Worm (Caenorhabditis elegans) whole organism, young adult: ENCODE data around the gene B0454.26.

Experiments
- D2030.7 ChIP-seq: fragments of 200-800 bp; sonication (Bioruptor generic); IDR thresholded peaks from 2 replicates; pipeline ENCODE4 v1.3.6; 2022; ENCODE audit warnings: missing genetic modification reagents, missing genetic modification characterization, missing compliant biosample characterization
- F37B4.10 ChIP-seq: fragments of 200-800 bp; sonication (Bioruptor generic); IDR thresholded peaks from 2 replicates; pipeline ENCODE4 v1.3.6; 2022; ENCODE audit warnings: missing genetic modification characterization, missing compliant biosample characterization
- F49E8.2 ChIP-seq: sonication (generic microtip); optimal IDR thresholded peaks from 3 replicates; lab custom pipeline; 2017; ENCODE audit warnings: missing genetic modification characterization, mild to moderate bottlenecking, missing compliant biosample characterization, antibody characterized with exemption, moderate library complexity; ENCODE audit not compliant: insufficient read depth
- T26A5.8 ChIP-seq: sonication (generic microtip); optimal IDR thresholded peaks from 2 replicates; lab custom pipeline; 2016; ENCODE audit warnings: missing genetic modification characterization, missing compliant biosample characterization
- Y56A3A.18 ChIP-seq: fragments of 200-800 bp; sonication (Bioruptor generic); IDR thresholded peaks from 2 replicates; pipeline ENCODE4 v1.3.6; 2022; ENCODE audit warnings: missing genetic modification reagents, missing genetic modification characterization, missing compliant biosample characterization
- bed-2 ChIP-seq: fragments of 200-800 bp; sonication (Bioruptor generic); IDR thresholded peaks from 2 replicates; pipeline ENCODE4 v1.3.6; 2022; ENCODE audit warnings: missing genetic modification reagents, missing genetic modification characterization, missing compliant biosample characterization
- cebp-1 ChIP-seq, 2 experiments: fragments of 200-800 bp in 1 of 2; sonication (Bioruptor generic) in 1 of 2; sonication (generic microtip) in 1 of 2; IDR thresholded peaks in 1 of 2; optimal IDR thresholded peaks in 1 of 2; 2 replicates each; pipeline versions ENCODE4 v1.3.6 to Lab custom; 2017 to 2022; ENCODE audit warnings: missing compliant biosample characterization in 2 of 2, missing genetic modification characterization in 2 of 2, mild to moderate bottlenecking in 1 of 2, missing genetic modification reagents in 1 of 2, moderate library complexity in 1 of 2
- ceh-40 ChIP-seq: fragments of 200-800 bp; sonication (Bioruptor generic); IDR thresholded peaks from 2 replicates; pipeline ENCODE4 v1.3.6; 2022; ENCODE audit warnings: missing genetic modification characterization, missing compliant biosample characterization
- ceh-79 ChIP-seq: sonication (generic microtip); optimal IDR thresholded peaks from 2 replicates; lab custom pipeline; 2017; ENCODE audit warnings: mild to moderate bottlenecking, missing genetic modification characterization, missing compliant biosample characterization
- ceh-91 ChIP-seq: fragments of 200-800 bp; sonication (Bioruptor generic); IDR thresholded peaks from 2 replicates; pipeline ENCODE4 v1.3.6; 2022; ENCODE audit warnings: missing genetic modification reagents, missing genetic modification characterization, missing compliant biosample characterization
- dpl-1 ChIP-seq: fragments of 150-350 bp; optimal IDR thresholded peaks from 2 replicates; lab custom pipeline; 2014; ENCODE audit warnings: missing biosample characterization, missing genetic modification reagents, missing genetic modification characterization
- efl-1 ChIP-seq: fragments of 150-350 bp; optimal IDR thresholded peaks from 2 replicates; lab custom pipeline; 2014; ENCODE audit warnings: missing biosample characterization, missing genetic modification reagents, missing genetic modification characterization
- egl-18 ChIP-seq: fragments of 200-800 bp; sonication (Bioruptor generic); IDR thresholded peaks from 2 replicates; pipeline ENCODE4 v1.3.6; 2022; ENCODE audit warnings: missing genetic modification reagents, missing genetic modification characterization, missing compliant biosample characterization
- ets-4 ChIP-seq: fragments of 200-800 bp; sonication (Bioruptor generic); optimal IDR thresholded peaks from 2 replicates; lab custom pipeline; 2018; ENCODE audit warnings: mild to moderate bottlenecking, missing genetic modification characterization, missing compliant biosample characterization
- gei-17 ChIP-seq: fragments of 200-800 bp; sonication (Bioruptor generic); optimal IDR thresholded peaks from 2 replicates; lab custom pipeline; 2018; ENCODE audit warnings: mild to moderate bottlenecking, missing genetic modification characterization, missing compliant biosample characterization
- hlh-26 ChIP-seq: fragments of 200-800 bp; sonication (Bioruptor generic); conservative IDR thresholded peaks from 2 replicates; pipeline ENCODE4 v1.3.6; 2022; ENCODE audit warnings: missing genetic modification reagents, missing genetic modification characterization, missing compliant biosample characterization
- hmg-1.2 ChIP-seq: fragments of 200-800 bp; sonication (Bioruptor generic); IDR thresholded peaks from 2 replicates; pipeline ENCODE4 v1.3.6; 2022; ENCODE audit warnings: missing genetic modification reagents, missing genetic modification characterization, missing compliant biosample characterization
- lin-26 ChIP-seq: fragments of 200-800 bp; sonication (Bioruptor generic); IDR thresholded peaks from 2 replicates; pipeline ENCODE4 v1.3.6; 2022; ENCODE audit warnings: missing genetic modification reagents, missing genetic modification characterization, missing compliant biosample characterization
- lin-35 ChIP-seq, 3 experiments: fragments of 150-350 bp in 2 of 3; sonication (generic microtip) in 1 of 3; optimal IDR thresholded peaks; 2 replicates each; lab custom pipeline; 2014 to 2018; ENCODE audit warnings: missing biosample characterization in 3 of 3, missing genetic modification characterization in 3 of 3, missing genetic modification reagents in 3 of 3
- lin-54 ChIP-seq: fragments of 200-800 bp; sonication (Bioruptor generic); optimal IDR thresholded peaks from 2 replicates; lab custom pipeline; 2018; ENCODE audit warnings: mild to moderate bottlenecking, missing genetic modification characterization, missing compliant biosample characterization
- lsl-1 ChIP-seq: fragments of 200-800 bp; sonication (Bioruptor generic); optimal IDR thresholded peaks from 2 replicates; lab custom pipeline; 2018; ENCODE audit warnings: mild to moderate bottlenecking, missing genetic modification characterization, moderate library complexity, missing compliant biosample characterization
- lsy-27 ChIP-seq: sonication (generic microtip); optimal IDR thresholded peaks from 2 replicates; lab custom pipeline; 2017; ENCODE audit warnings: missing genetic modification characterization, mild to moderate bottlenecking, missing compliant biosample characterization, antibody characterized with exemption, missing genotype, borderline replicate concordance; ENCODE audit not compliant: insufficient read depth
- madf-10 ChIP-seq: sonication (generic microtip); optimal IDR thresholded peaks from 2 replicates; lab custom pipeline; 2016; ENCODE audit warnings: mild to moderate bottlenecking, missing genetic modification characterization, missing compliant biosample characterization
- madf-3 ChIP-seq: fragments of 200-800 bp; sonication (Bioruptor generic); IDR thresholded peaks from 2 replicates; pipeline ENCODE4 v1.3.6; 2022; ENCODE audit warnings: missing genetic modification reagents, missing genetic modification characterization, missing compliant biosample characterization
- madf-6 ChIP-seq: fragments of 200-800 bp; sonication (Bioruptor generic); IDR thresholded peaks from 2 replicates; pipeline ENCODE4 v1.3.6; 2022; ENCODE audit warnings: missing genetic modification reagents, missing genetic modification characterization, missing compliant biosample characterization
- mel-28 ChIP-seq: sonication (generic microtip); optimal IDR thresholded peaks from 2 replicates; lab custom pipeline; 2016; ENCODE audit warnings: borderline replicate concordance, mild to moderate bottlenecking, missing genetic modification characterization, missing compliant biosample characterization
- mxl-1 ChIP-seq: sonication (generic microtip); optimal IDR thresholded peaks from 2 replicates; lab custom pipeline; 2016; ENCODE audit warnings: missing genetic modification characterization, missing compliant biosample characterization
- nfyb-1 ChIP-seq: fragments of 200-800 bp; sonication (Bioruptor generic); IDR thresholded peaks from 2 replicates; pipeline ENCODE4 v1.3.6; 2022; ENCODE audit warnings: missing genetic modification reagents, missing genetic modification characterization, missing compliant biosample characterization
- nhr-80 ChIP-seq: sonication (generic microtip); optimal IDR thresholded peaks from 2 replicates; lab custom pipeline; 2016; ENCODE audit warnings: missing genetic modification characterization, missing compliant biosample characterization
- pbrm-1 ChIP-seq: fragments of 200-800 bp; sonication (Bioruptor generic); IDR thresholded peaks from 2 replicates; pipeline ENCODE4 v1.3.6; 2022; ENCODE audit warnings: missing genetic modification reagents, missing genetic modification characterization, missing compliant biosample characterization
- rec-8 ChIP-seq, 2 experiments: sonication (generic microtip); optimal IDR thresholded peaks; 2 replicates each; lab custom pipeline; 2016; ENCODE audit warnings: mild to moderate bottlenecking in 2 of 2, missing genetic modification characterization in 2 of 2, missing genetic modification reagents in 2 of 2, missing genotype in 2 of 2, missing biosample characterization in 1 of 2, missing compliant biosample characterization in 1 of 2, moderate library complexity in 1 of 2
- repo-1 ChIP-seq: sonication (generic microtip); optimal IDR thresholded peaks from 2 replicates; lab custom pipeline; 2017; ENCODE audit warnings: mild to moderate bottlenecking, missing genetic modification characterization, missing compliant biosample characterization
- rpc-1 ChIP-seq, 2 experiments: fragments of 150-350 bp in 1 of 2; sonication (generic microtip) in 1 of 2; optimal IDR thresholded peaks; 2 replicates each; lab custom pipeline; 2014 to 2018; ENCODE audit warnings: missing biosample characterization in 1 of 2, missing genetic modification characterization in 1 of 2, missing genetic modification reagents in 1 of 2, missing genotype in 1 of 2
- sea-2 ChIP-seq: fragments of 200-800 bp; sonication (Bioruptor generic); IDR thresholded peaks from 2 replicates; pipeline ENCODE4 v1.3.6; 2022; ENCODE audit warnings: missing genetic modification characterization, missing compliant biosample characterization
- snpc-4 ChIP-seq, 5 experiments: fragments of 150-350 bp in 1 of 5; sonication (generic microtip) in 4 of 5; optimal IDR thresholded peaks; 2 replicates each; lab custom pipeline; 2014 to 2018; ENCODE audit warnings: missing genetic modification characterization in 5 of 5, missing biosample characterization in 3 of 5, antibody characterized with exemption in 2 of 5, mild to moderate bottlenecking in 2 of 5, missing compliant biosample characterization in 2 of 5, missing genotype in 2 of 5, moderate library complexity in 2 of 5, missing genetic modification reagents in 1 of 5
- tlf-1 ChIP-seq: fragments of 200-800 bp; sonication (Bioruptor generic); optimal IDR thresholded peaks from 2 replicates; lab custom pipeline; 2018; ENCODE audit warnings: mild to moderate bottlenecking, missing genetic modification characterization, missing compliant biosample characterization
- xnd-1 ChIP-seq: sonication (generic microtip); optimal IDR thresholded peaks from 2 replicates; lab custom pipeline; 2016; ENCODE audit warnings: missing genotype, missing genetic modification reagents, missing genetic modification characterization, missing compliant biosample characterization
- zfh-2 ChIP-seq: fragments of 200-800 bp; sonication (Bioruptor generic); conservative IDR thresholded peaks from 2 replicates; pipeline ENCODE4 v1.3.6; 2022; ENCODE audit warnings: missing genetic modification reagents, missing genetic modification characterization, missing compliant biosample characterization
- zim-3 ChIP-seq: sonication (generic microtip); optimal IDR thresholded peaks from 2 replicates; lab custom pipeline; 2017; ENCODE audit warnings: mild to moderate bottlenecking, missing genetic modification characterization, moderate library complexity, missing compliant biosample characterization
- ztf-18 ChIP-seq: sonication (generic microtip); optimal IDR thresholded peaks from 2 replicates; lab custom pipeline; 2016; ENCODE audit warnings: missing genotype, mild to moderate bottlenecking, missing genetic modification characterization, missing compliant biosample characterization

B0454.26 gene

ce11 chrII:3038453-3038909, at the start of gene B0454.26, which contains the start of gene B0454.5:
B0454.26 (minus strand) TSS chrII:3038553.
B0454.5 (plus strand) TSS chrII:3038859.
- no peak for TF ChIP-seq lin-26 (GFP tag; lab: Robert Waterston, UW)
- TF ChIP-seq F37B4.10, result 0 out of 2 replicates have a peak, but pooled peaks have one; percentile 50
- no peak for TF ChIP-seq ets-4 (GFP tag; lab: Kevin White, UChicago)
- peak; percentile 28 for TF ChIP-seq ztf-18 (tag; lab: Kevin White, UChicago)

DNA sequence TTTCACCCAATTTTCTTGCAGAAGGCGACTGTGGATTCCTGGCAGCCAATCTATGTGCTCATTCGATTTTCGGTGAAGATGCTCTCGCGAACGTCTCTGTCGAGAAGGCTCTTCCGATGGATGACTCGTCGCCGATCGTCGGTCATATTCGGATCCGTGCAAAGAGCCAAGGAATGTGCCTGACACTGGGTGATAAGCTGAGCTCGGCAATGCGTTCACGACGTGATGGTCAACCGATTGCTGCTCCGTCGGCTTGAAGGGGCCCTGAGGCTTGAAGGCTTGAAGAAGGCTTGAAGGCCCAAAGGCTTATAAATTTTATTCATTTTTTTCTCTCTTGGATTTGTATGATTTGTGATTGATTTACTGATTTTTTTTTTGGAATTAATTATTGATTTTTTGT, 48.8 kb upstream of the B0454.26 start:
- no peak for TF ChIP-seq rpc-1 (optimal IDR thresholded peaks at IDR 0.05; lab: Kevin White, UChicago)
- TF ChIP-seq rpc-1 (tag; optimal IDR thresholded peaks at IDR 0.05; lab: Kevin White, UChicago), result no peak
- TF ChIP-seq ceh-40 (GFP tag; lab: Robert Waterston, UW), result no peak
- TF ChIP-seq zfh-2 (GFP tag; lab: Robert Waterston, UW), result peak; percentile 67

ce11 chrII:3078496-3078895, 40.1 kb upstream of the B0454.26 start, which contains the start of gene copb-1:
copb-1 (plus strand) TSS chrII:3078796.
- no peak for TF ChIP-seq pbrm-1 (GFP tag; lab: Robert Waterston, UW)

DNA sequence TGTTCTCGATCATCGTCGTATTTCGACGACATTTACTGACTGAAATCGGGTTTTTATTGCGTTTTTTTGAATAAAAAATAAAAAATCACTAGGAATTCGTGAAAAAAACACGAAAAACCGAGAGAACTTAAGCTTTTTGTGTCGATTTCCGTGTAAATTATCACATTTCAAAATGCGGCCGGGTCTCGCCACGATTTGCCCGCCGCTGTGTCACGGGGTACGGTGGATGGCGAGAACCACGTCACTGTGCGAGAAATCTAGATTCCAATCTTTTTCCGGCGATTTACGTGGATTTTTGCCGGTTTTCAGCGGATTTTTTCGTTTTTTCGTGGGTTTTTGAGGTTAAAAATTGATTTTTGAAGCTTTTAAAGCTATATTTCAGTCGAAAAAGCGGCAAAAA, 38.6 kb upstream of the B0454.26 start, which contains the start of gene Y25C1A.8:
TSS of gene Y25C1A.8 (minus strand) at position 45 of the 400 bp plus-strand sequence.
- TF ChIP-seq ceh-91 (GFP tag; lab: Robert Waterston, UW) (peak; percentile 63; the same call in 1 of the 2 replicates), cebp-1 (GFP tag; IDR thresholded peaks at IDR 0.05; lab: Robert Waterston, UW) (peak; percentile 86), cebp-1 (tag; optimal IDR thresholded peaks at IDR 0.05; lab: Kevin White, UChicago) (peak; percentile 95), dpl-1 (GFP tag; lab: Kevin White, UChicago) (peak; percentile 37), tlf-1 (GFP tag; lab: Kevin White, UChicago) (no peak), egl-18 (GFP tag; lab: Robert Waterston, UW) (no peak), rec-8 (tag; optimal IDR thresholded peaks at IDR 0.05; lab: Kevin White, UChicago) (no peak), Y56A3A.18 (GFP tag; lab: Robert Waterston, UW) (no peak; the same call in 1 of the 2 replicates), mxl-1 (tag; lab: Kevin White, UChicago) (peak; percentile 15), bed-2 (GFP tag; lab: Robert Waterston, UW) (no peak), nhr-80 (tag; lab: Kevin White, UChicago) (peak; percentile 41), madf-3 (GFP tag; lab: Robert Waterston, UW) (no peak), snpc-4 (GFP tag; optimal IDR thresholded peaks at IDR 0.05; lab: Kevin White, UChicago) (peak; percentile 63), snpc-4 (tag; optimal IDR thresholded peaks at IDR 0.05; lab: Kevin White, UChicago) (peak in 3 of 4 experiments; percentile 71 to 73 (median 73)), ztf-18 (tag; lab: Kevin White, UChicago) (peak; percentile 52), madf-10 (tag; lab: Kevin White, UChicago) (peak; percentile 51), lin-54 (peak; percentile 90), nfyb-1 (GFP tag; lab: Robert Waterston, UW) (peak; percentile 94), gei-17 (GFP tag; lab: Kevin White, UChicago) (peak; percentile 74), xnd-1 (tag; lab: Kevin White, UChicago) (peak; percentile 69), F49E8.2 (tag; lab: Kevin White, UChicago) (peak; percentile 70), D2030.7 (peak; percentile 75; the same call in 1 of the 2 replicates), efl-1 (GFP tag; lab: Kevin White, UChicago) (peak; percentile 51), lsy-27 (tag; lab: Kevin White, UChicago) (no peak), T26A5.8 (tag; lab: Kevin White, UChicago) (no peak), mel-28 (tag; lab: Kevin White, UChicago) (peak; percentile 58), lsl-1 (GFP tag; lab: Kevin White, UChicago) (peak; percentile 97), pbrm-1 (GFP tag; lab: Robert Waterston, UW) (peak; percentile 96), repo-1 (tag; lab: Kevin White, UChicago) (peak; percentile 91), zfh-2 (GFP tag; lab: Robert Waterston, UW) (peak; percentile 86), ceh-79 (tag; lab: Kevin White, UChicago) (peak; percentile 9), hlh-26 (GFP tag; lab: Robert Waterston, UW) (no peak), zim-3 (peak; percentile 53), lin-35 (GFP tag; optimal IDR thresholded peaks at IDR 0.05; lab: Kevin White, UChicago) (peak; percentile 3 to 90 (median 71)), hmg-1.2 (peak; percentile 75), sea-2 (GFP tag; lab: Robert Waterston, UW) (no peak), madf-6 (peak; percentile 88)
